Worm (Caenorhabditis elegans): ENCODE results near the gene iglr-1.

- TF ChIP-seq fos-1 (tag; optimal IDR thresholded peaks at IDR 0.05), result no peak
- no peak for TF ChIP-seq nhr-237 (tag; optimal IDR thresholded peaks at IDR 0.05)
These were observed 28.7 kb downstream of the iglr-1 start, which contains the start of gene rgs-10 for ce11 chrX:14962456-14962855.

Data from whole organism, L2 larva.